Worm (Caenorhabditis elegans) whole organism, L4 larva: ENCODE results near the gene sap-49.

Experiments used
- D1046.2 ChIP-seq: fragments of 200-800 bp; sonication (Bioruptor generic); IDR thresholded peaks from 2 replicates; pipeline ENCODE4 v1.3.6; 2022; ENCODE audit warnings: missing genetic modification characterization, missing compliant biosample characterization
- T26A8.4 ChIP-seq: fragments of 200-800 bp; sonication (Bioruptor generic); IDR thresholded peaks from 2 replicates; pipeline ENCODE4 v1.3.6; 2022; ENCODE audit warnings: missing genetic modification characterization, missing compliant biosample characterization
- Y48G9A.11 ChIP-seq: fragments of 200-800 bp; sonication (Bioruptor generic); IDR thresholded peaks from 2 replicates; pipeline ENCODE4 v1.3.6; 2022; ENCODE audit warnings: missing genetic modification reagents, missing genetic modification characterization, missing compliant biosample characterization
- Y75B8A.6 ChIP-seq: fragments of 200-800 bp; sonication (Bioruptor generic); IDR thresholded peaks from 2 replicates; pipeline ENCODE4 v1.3.6; 2022; ENCODE audit warnings: missing genetic modification reagents, missing genetic modification characterization, missing compliant biosample characterization
- aha-1 ChIP-seq: fragments of 150-350 bp; peaks from one replicate; lab custom pipeline; 2014; ENCODE audit warnings: missing biosample characterization, missing genetic modification characterization
- ama-1 ChIP-seq: fragments of 150-350 bp; optimal IDR thresholded peaks from 2 replicates; lab custom pipeline; 2014; ENCODE audit warnings: inconsistent platforms, mixed read lengths
- arid-1 ChIP-seq: fragments of 200-800 bp; sonication (Bioruptor generic); conservative IDR thresholded peaks from 2 replicates; pipeline ENCODE4 v1.3.6; 2022; ENCODE audit warnings: missing genetic modification reagents, missing genetic modification characterization, missing compliant biosample characterization
- ceh-20 ChIP-seq: fragments of 200-800 bp; sonication (Bioruptor generic); IDR thresholded peaks from 2 replicates; pipeline ENCODE4 v1.3.6; 2022; ENCODE audit warnings: missing genetic modification reagents, missing genetic modification characterization, missing compliant biosample characterization
- ces-1 ChIP-seq: fragments of 150-350 bp; sonication (generic microtip); optimal IDR thresholded peaks from 4 replicates; lab custom pipeline; 2014; ENCODE audit warnings: missing biosample characterization, missing genetic modification reagents, missing genetic modification characterization
- cey-2 ChIP-seq: sonication (generic microtip); optimal IDR thresholded peaks from 3 replicates; lab custom pipeline; 2017; ENCODE audit warnings: missing genetic modification characterization, mild to moderate bottlenecking, missing compliant biosample characterization, antibody characterized with exemption, borderline replicate concordance; ENCODE audit not compliant: insufficient read depth
- daf-16 ChIP-seq, 3 experiments: sonication (generic microtip); optimal IDR thresholded peaks; 2 replicates each; lab custom pipeline; 2016 to 2017; ENCODE audit warnings: missing genetic modification characterization in 3 of 3, missing genetic modification reagents in 3 of 3, mild to moderate bottlenecking in 2 of 3, missing compliant biosample characterization in 2 of 3, missing biosample characterization in 1 of 3, moderate library complexity in 1 of 3
- dmd-6 ChIP-seq: fragments of 200-800 bp; sonication (Bioruptor generic); IDR thresholded peaks from 2 replicates; pipeline ENCODE4 v1.3.6; 2022; ENCODE audit warnings: missing genetic modification reagents, missing genetic modification characterization, missing compliant biosample characterization
- dve-1 ChIP-seq: sonication (generic microtip); optimal IDR thresholded peaks from 2 replicates; lab custom pipeline; 2017; ENCODE audit warnings: antibody characterized with exemption, mild to moderate bottlenecking, missing genetic modification characterization, missing compliant biosample characterization; ENCODE audit not compliant: insufficient read depth
- egl-43 ChIP-seq: fragments of 200-800 bp; sonication (Bioruptor generic); IDR thresholded peaks from 2 replicates; pipeline ENCODE4 v1.3.6; 2022; ENCODE audit warnings: missing genetic modification reagents, missing genetic modification characterization, missing compliant biosample characterization
- hlh-11 ChIP-seq: fragments of 200-800 bp; sonication (Bioruptor generic); optimal IDR thresholded peaks from 2 replicates; lab custom pipeline; 2018; ENCODE audit warnings: mild to moderate bottlenecking, missing genetic modification characterization, missing compliant biosample characterization
- hlh-30 ChIP-seq: sonication (generic microtip); optimal IDR thresholded peaks from 2 replicates; lab custom pipeline; 2017; ENCODE audit warnings: antibody characterized with exemption, mild to moderate bottlenecking, missing genetic modification characterization, missing compliant biosample characterization; ENCODE audit not compliant: insufficient read depth
- hmg-1.1 ChIP-seq: fragments of 200-800 bp; sonication (Bioruptor generic); IDR thresholded peaks from 2 replicates; pipeline ENCODE4 v1.3.6; 2022; ENCODE audit warnings: missing genetic modification reagents, missing genetic modification characterization, missing compliant biosample characterization
- lin-38 ChIP-seq: fragments of 200-800 bp; sonication (Bioruptor generic); IDR thresholded peaks from 2 replicates; pipeline ENCODE4 v1.3.6; 2022; ENCODE audit warnings: missing genetic modification reagents, missing genetic modification characterization, missing compliant biosample characterization
- lin-39 ChIP-seq: fragments of 150-350 bp; optimal IDR thresholded peaks from 2 replicates; lab custom pipeline; 2014; ENCODE audit warnings: missing biosample characterization, missing genetic modification reagents, missing genetic modification characterization
- lsy-2 ChIP-seq, 2 experiments: fragments of 150-350 bp in 1 of 2; sonication (generic microtip) in 1 of 2; optimal IDR thresholded peaks; 2 replicates each; lab custom pipeline; 2014 to 2017; ENCODE audit warnings: missing biosample characterization in 2 of 2, missing genetic modification characterization in 2 of 2
- mdl-1 ChIP-seq, 2 experiments: fragments of 150-350 bp in 1 of 2; sonication (generic microtip) in 1 of 2; optimal IDR thresholded peaks; 2 replicates each; lab custom pipeline; 2014 to 2017; ENCODE audit warnings: missing biosample characterization in 2 of 2, missing genetic modification characterization in 2 of 2
- mdt-29 ChIP-seq: fragments of 200-800 bp; sonication (Bioruptor generic); IDR thresholded peaks from 2 replicates; pipeline ENCODE4 v1.3.6; 2022; ENCODE audit warnings: missing genetic modification reagents, missing genetic modification characterization, missing compliant biosample characterization
- mep-1 ChIP-seq: fragments of 150-350 bp; sonication (generic microtip); optimal IDR thresholded peaks from 3 replicates; lab custom pipeline; 2014; ENCODE audit warnings: missing biosample characterization, missing genetic modification characterization
- mes-2 ChIP-seq: sonication (generic microtip); optimal IDR thresholded peaks from 2 replicates; lab custom pipeline; 2016; ENCODE audit warnings: missing genotype, mild to moderate bottlenecking, missing genetic modification characterization, missing compliant biosample characterization; ENCODE audit not compliant: poor library complexity, severe bottlenecking
- mxl-2 ChIP-seq: fragments of 200-800 bp; sonication (Bioruptor generic); conservative IDR thresholded peaks from 2 replicates; pipeline ENCODE4 v1.3.6; 2022; ENCODE audit warnings: missing genetic modification reagents, missing genetic modification characterization, missing compliant biosample characterization
- mxl-3 ChIP-seq: fragments of 200-800 bp; sonication (Bioruptor generic); optimal IDR thresholded peaks from 2 replicates; lab custom pipeline; 2018; ENCODE audit warnings: mild to moderate bottlenecking, missing genetic modification characterization, missing compliant biosample characterization
- nhr-11 ChIP-seq: fragments of 150-350 bp; optimal IDR thresholded peaks from 2 replicates; lab custom pipeline; 2014; ENCODE audit warnings: missing biosample characterization, missing genetic modification characterization
- nhr-237 ChIP-seq: sonication (generic microtip); optimal IDR thresholded peaks from 2 replicates; lab custom pipeline; 2017; ENCODE audit warnings: missing biosample characterization, missing genetic modification characterization
- nhr-28 ChIP-seq: fragments of 150-350 bp; optimal IDR thresholded peaks from 2 replicates; lab custom pipeline; 2014; ENCODE audit warnings: missing biosample characterization, missing genetic modification characterization
- nhr-48 ChIP-seq: sonication (generic microtip); optimal IDR thresholded peaks from 2 replicates; lab custom pipeline; 2016; ENCODE audit warnings: mild to moderate bottlenecking, missing genetic modification characterization, missing compliant biosample characterization
- nhr-77 ChIP-seq: fragments of 150-350 bp; optimal IDR thresholded peaks from 2 replicates; lab custom pipeline; 2014; ENCODE audit warnings: missing biosample characterization, missing genetic modification characterization
- pha-4 ChIP-seq, 2 experiments: fragments of 150-350 bp in 1 of 2; fragments of 200-800 bp in 1 of 2; sonication (Bioruptor generic) in 1 of 2; IDR thresholded peaks in 1 of 2; optimal IDR thresholded peaks in 1 of 2; 2 replicates each; pipeline versions ENCODE4 v1.3.6 to Lab custom; 2014 to 2022; ENCODE audit warnings: missing genetic modification characterization in 2 of 2, missing genetic modification reagents in 2 of 2, missing biosample characterization in 1 of 2, missing compliant biosample characterization in 1 of 2
- pqm-1 ChIP-seq: sonication (generic microtip); optimal IDR thresholded peaks from 2 replicates; lab custom pipeline; 2017; ENCODE audit warnings: missing biosample characterization, missing genetic modification characterization
- rbr-2 ChIP-seq: sonication (generic microtip); optimal IDR thresholded peaks from 2 replicates; lab custom pipeline; 2016; ENCODE audit warnings: missing genotype, missing genetic modification characterization, missing compliant biosample characterization
- spr-1 ChIP-seq: sonication (generic microtip); optimal IDR thresholded peaks from 2 replicates; lab custom pipeline; 2016; ENCODE audit warnings: mild to moderate bottlenecking, missing genetic modification characterization, missing compliant biosample characterization
- tra-1 ChIP-seq: fragments of 200-800 bp; sonication (Bioruptor generic); IDR thresholded peaks from 2 replicates; pipeline ENCODE4 v1.3.6; 2022; ENCODE audit warnings: missing genetic modification reagents, missing genetic modification characterization, missing compliant biosample characterization
- unc-39 ChIP-seq: sonication (generic microtip); optimal IDR thresholded peaks from 2 replicates; lab custom pipeline; 2017; ENCODE audit warnings: missing biosample characterization, missing genetic modification characterization

Gene sap-49

ce11 chrII:8016761-8017160, 18.8 kb downstream of the sap-49 start (continued):
- TF ChIP-seq daf-16 (GFP tag; optimal IDR thresholded peaks at IDR 0.05; lab: Kevin White, UChicago) (no peak), daf-16 (tag; optimal IDR thresholded peaks at IDR 0.05; lab: Kevin White, UChicago) (peak; percentile 83), cey-2 (tag; lab: Kevin White, UChicago) (peak; percentile 58), ceh-20 (GFP tag; lab: Robert Waterston, UW) (0 out of 2 replicates have a peak, but pooled peaks have one; percentile 36), mxl-3 (GFP tag; lab: Kevin White, UChicago) (peak; percentile 78), unc-39 (no peak), rbr-2 (tag; lab: Kevin White, UChicago) (no peak), mdt-29 (GFP tag; lab: Robert Waterston, UW) (peak; percentile 73; the same call in 1 of the 2 replicates), T26A8.4 (0 out of 2 replicates have a peak, but pooled peaks have one; percentile 34), nhr-237 (tag; lab: Kevin White, UChicago) (no peak), spr-1 (tag; lab: Kevin White, UChicago) (no peak)

ce11 chrII:8016167-8016566, 19.4 kb downstream of the sap-49 start:
- peak; percentile 76; the same call in 1 of the 2 replicates for TF ChIP-seq tra-1 (GFP tag; lab: Robert Waterston, UW)
- peak; percentile 70 for TF ChIP-seq nhr-28 (tag; lab: Kevin White, UChicago)
- no peak for TF ChIP-seq spr-1 (tag; lab: Kevin White, UChicago)
- no peak for TF ChIP-seq ces-1 (GFP tag; lab: Kevin White, UChicago)
- TF ChIP-seq dve-1 (tag; lab: Kevin White, UChicago), result peak; percentile 69
- TF ChIP-seq arid-1, result 0 out of 2 replicates have a peak, but pooled peaks have one; percentile 15
- no peak for TF ChIP-seq lin-39 (tag; lab: Kevin White, UChicago)
- TF ChIP-seq hlh-11 (tag; lab: Kevin White, UChicago), result peak; percentile 80
- TF ChIP-seq mxl-2 (GFP tag; lab: Robert Waterston, UW), result peak; percentile 58; the same call in 1 of the 2 replicates
- TF ChIP-seq egl-43 (GFP tag; lab: Robert Waterston, UW), result peak; percentile 53; the same call in 1 of the 2 replicates
- peak; percentile 98 for TF ChIP-seq aha-1 (tag; lab: Kevin White, UChicago)
- peak; percentile 70 for TF ChIP-seq nhr-48 (tag; lab: Kevin White, UChicago)
- peak; percentile 34; the same call in 1 of the 2 replicates for TF ChIP-seq pha-4 (GFP tag; IDR thresholded peaks at IDR 0.05; lab: Robert Waterston, UW)
- no peak for TF ChIP-seq pha-4 (tag; optimal IDR thresholded peaks at IDR 0.05; lab: Kevin White, UChicago)
- TF ChIP-seq nhr-77 (tag; lab: Kevin White, UChicago), result peak; percentile 18
- TF ChIP-seq nhr-11 (tag; lab: Kevin White, UChicago), result peak; percentile 35
- peak; percentile 22 to 41 for TF ChIP-seq lsy-2 (tag; optimal IDR thresholded peaks at IDR 0.05; lab: Kevin White, UChicago)
- peak; percentile 57 to 76 for TF ChIP-seq mdl-1 (tag; optimal IDR thresholded peaks at IDR 0.05; lab: Kevin White, UChicago)
- no peak for TF ChIP-seq Y48G9A.11
- no peak for TF ChIP-seq hmg-1.1 (GFP tag; lab: Robert Waterston, UW)
- TF ChIP-seq mes-2 (tag; lab: Kevin White, UChicago), result peak; percentile 61
- 0 out of 2 replicates have a peak, but pooled peaks have one; percentile 7 for TF ChIP-seq D1046.2 (GFP tag; lab: Robert Waterston, UW)
- peak; percentile 45 for TF ChIP-seq lin-38 (GFP tag; lab: Robert Waterston, UW)
- peak in 1 of 2 experiments; percentile 39 for TF ChIP-seq daf-16 (GFP tag; optimal IDR thresholded peaks at IDR 0.05; lab: Kevin White, UChicago)
- TF ChIP-seq daf-16 (tag; optimal IDR thresholded peaks at IDR 0.05; lab: Kevin White, UChicago), result peak; percentile 20
- peak; percentile 15; the same call in 1 of the 2 replicates for TF ChIP-seq T26A8.4
- TF ChIP-seq ama-1, result peak; percentile 57
- peak; percentile 95 for TF ChIP-seq dmd-6
- TF ChIP-seq rbr-2 (tag; lab: Kevin White, UChicago), result no peak
- TF ChIP-seq mep-1 (tag; lab: Kevin White, UChicago), result peak; percentile 15
- TF ChIP-seq Y75B8A.6 (GFP tag; lab: Robert Waterston, UW), result no peak
- peak; percentile 79 for TF ChIP-seq hlh-30
- peak; percentile 11 for TF ChIP-seq pqm-1
- TF ChIP-seq mdt-29 (GFP tag; lab: Robert Waterston, UW), result 0 out of 2 replicates have a peak, but pooled peaks have one; percentile 27
